Worm (Caenorhabditis elegans) whole organism, L1 larva: ENCODE measurements around the gene C45G9.12.

ENCODE experiments used
- C04F5.9 ChIP-seq: sonication (generic microtip); optimal IDR thresholded peaks from 2 replicates; lab custom pipeline; 2016; ENCODE audit warnings: missing genetic modification characterization, missing compliant biosample characterization
- C16A3.4 ChIP-seq: fragments of 150-350 bp; optimal IDR thresholded peaks from 2 replicates; lab custom pipeline; 2014; ENCODE audit warnings: missing biosample characterization, missing genetic modification characterization
- alr-1 ChIP-seq: fragments of 200-800 bp; sonication (Bioruptor generic); optimal IDR thresholded peaks from 2 replicates; lab custom pipeline; 2018; ENCODE audit warnings: borderline replicate concordance, mild to moderate bottlenecking, missing genetic modification characterization, missing compliant biosample characterization
- ama-1 ChIP-seq: fragments of 150-350 bp; optimal IDR thresholded peaks from 2 replicates; lab custom pipeline; 2014
- ceh-63 ChIP-seq: fragments of 200-800 bp; sonication (Bioruptor generic); optimal IDR thresholded peaks from 2 replicates; lab custom pipeline; 2018; ENCODE audit warnings: mild to moderate bottlenecking, missing genetic modification characterization, missing compliant biosample characterization
- ceh-8 ChIP-seq: fragments of 200-800 bp; sonication (Bioruptor generic); optimal IDR thresholded peaks from 2 replicates; lab custom pipeline; 2018; ENCODE audit warnings: mild to moderate bottlenecking, missing genetic modification characterization, moderate library complexity, missing compliant biosample characterization
- ces-1 ChIP-seq: fragments of 150-350 bp; optimal IDR thresholded peaks from 2 replicates; lab custom pipeline; 2014; ENCODE audit warnings: missing biosample characterization, missing genetic modification reagents, missing genetic modification characterization
- dpl-1 ChIP-seq, 3 experiments: fragments of 150-350 bp in 2 of 3; sonication (generic microtip) in 1 of 3; optimal IDR thresholded peaks; 2 replicates each; lab custom pipeline; 2014 to 2017; ENCODE audit warnings: missing biosample characterization in 3 of 3, missing genetic modification characterization in 3 of 3, missing genetic modification reagents in 3 of 3
- dsc-1 ChIP-seq: sonication (generic microtip); optimal IDR thresholded peaks from 2 replicates; lab custom pipeline; 2016; ENCODE audit warnings: mild to moderate bottlenecking, missing genetic modification characterization, missing compliant biosample characterization
- egl-13 ChIP-seq: sonication (generic microtip); optimal IDR thresholded peaks from 2 replicates; lab custom pipeline; 2016; ENCODE audit warnings: missing genotype, missing genetic modification reagents, missing genetic modification characterization, missing compliant biosample characterization
- elt-3 ChIP-seq, 6 experiments: fragments of 150-350 bp in 1 of 6; sonication (generic microtip); optimal IDR thresholded peaks; 2 replicates each; lab custom pipeline; 2017 to 2018; ENCODE audit warnings: missing biosample characterization in 6 of 6, missing genetic modification characterization in 6 of 6, inconsistent platforms in 1 of 6
- ets-5 ChIP-seq: fragments of 200-800 bp; sonication (Bioruptor generic); IDR thresholded peaks from 2 replicates; pipeline ENCODE4 v1.3.6; 2022; ENCODE audit warnings: missing genetic modification characterization, missing compliant biosample characterization
- fkh-10 ChIP-seq: sonication (generic microtip); optimal IDR thresholded peaks from 2 replicates; lab custom pipeline; 2017; ENCODE audit warnings: missing biosample characterization, missing genetic modification reagents, missing genetic modification characterization
- fkh-4 ChIP-seq: sonication (generic microtip); optimal IDR thresholded peaks from 2 replicates; lab custom pipeline; 2016; ENCODE audit warnings: missing compliant biosample characterization, missing genetic modification characterization, borderline replicate concordance
- grh-1 ChIP-seq: fragments of 200-800 bp; sonication (Bioruptor generic); IDR thresholded peaks from 2 replicates; pipeline ENCODE4 v1.3.6; 2022; ENCODE audit warnings: missing genetic modification reagents, missing genetic modification characterization, missing compliant biosample characterization
- hlh-4 ChIP-seq: sonication (generic microtip); optimal IDR thresholded peaks from 2 replicates; lab custom pipeline; 2016; ENCODE audit warnings: mild to moderate bottlenecking, missing genetic modification characterization, missing compliant biosample characterization
- irx-1 ChIP-seq: sonication (generic microtip); optimal IDR thresholded peaks from 2 replicates; lab custom pipeline; 2016; ENCODE audit warnings: missing genetic modification characterization, missing compliant biosample characterization
- isw-1 ChIP-seq: fragments of 200-800 bp; sonication (Bioruptor generic); IDR thresholded peaks from 2 replicates; pipeline ENCODE4 v1.3.6; 2022; ENCODE audit warnings: missing genetic modification characterization, missing compliant biosample characterization
- lir-3 ChIP-seq: sonication (generic microtip); optimal IDR thresholded peaks from 2 replicates; lab custom pipeline; 2016; ENCODE audit warnings: mild to moderate bottlenecking, missing genetic modification characterization, moderate library complexity, missing compliant biosample characterization; ENCODE audit not compliant: poor library complexity
- mdl-1 ChIP-seq, 2 experiments: fragments of 150-350 bp; optimal IDR thresholded peaks; 2 replicates each; lab custom pipeline; 2014 to 2017; ENCODE audit warnings: missing biosample characterization in 2 of 2, missing genetic modification characterization in 2 of 2, inconsistent platforms in 1 of 2
- nhr-19 ChIP-seq: fragments of 200-800 bp; sonication (Bioruptor generic); conservative IDR thresholded peaks from 2 replicates; pipeline ENCODE4 v1.3.6; 2022; ENCODE audit warnings: missing genetic modification characterization, missing compliant biosample characterization
- nhr-20 ChIP-seq: sonication (generic microtip); optimal IDR thresholded peaks from 2 replicates; lab custom pipeline; 2016; ENCODE audit warnings: mild to moderate bottlenecking, missing genetic modification characterization, missing compliant biosample characterization
- nhr-28 ChIP-seq: fragments of 150-350 bp; optimal IDR thresholded peaks from 2 replicates; lab custom pipeline; 2014; ENCODE audit warnings: missing biosample characterization, missing genetic modification characterization
- nhr-85 ChIP-seq: sonication (generic microtip); peaks from one replicate; lab custom pipeline; 2016; ENCODE audit warnings: missing genetic modification characterization, inconsistent platforms, missing compliant biosample characterization
- nhr-90 ChIP-seq: sonication (generic microtip); optimal IDR thresholded peaks from 2 replicates; lab custom pipeline; 2016; ENCODE audit warnings: mild to moderate bottlenecking, missing genetic modification characterization, missing compliant biosample characterization; ENCODE audit not compliant: poor library complexity
- pax-3 ChIP-seq: fragments of 200-800 bp; sonication (Bioruptor generic); optimal IDR thresholded peaks from 2 replicates; lab custom pipeline; 2018; ENCODE audit warnings: mild to moderate bottlenecking, missing genetic modification characterization, moderate library complexity, missing compliant biosample characterization
- pqm-1 ChIP-seq: sonication (generic microtip); optimal IDR thresholded peaks from 3 replicates; lab custom pipeline; 2017; ENCODE audit warnings: missing biosample characterization, missing genetic modification characterization
- skn-1 ChIP-seq: fragments of 150-350 bp; optimal IDR thresholded peaks from 2 replicates; lab custom pipeline; 2014; ENCODE audit warnings: missing biosample characterization, missing genetic modification characterization
- snpc-4 ChIP-seq: fragments of 150-350 bp; optimal IDR thresholded peaks from 2 replicates; lab custom pipeline; 2014; ENCODE audit warnings: missing biosample characterization, missing genetic modification characterization
- sox-4 ChIP-seq: sonication (generic microtip); optimal IDR thresholded peaks from 2 replicates; lab custom pipeline; 2016; ENCODE audit warnings: missing genetic modification characterization, missing compliant biosample characterization
- sptf-1 ChIP-seq: fragments of 150-350 bp; optimal IDR thresholded peaks from 2 replicates; lab custom pipeline; 2014; ENCODE audit warnings: missing biosample characterization, missing genetic modification characterization
- tbx-2 ChIP-seq: sonication (generic microtip); optimal IDR thresholded peaks from 2 replicates; lab custom pipeline; 2016; ENCODE audit warnings: missing genetic modification characterization, missing compliant biosample characterization
- tlp-1 ChIP-seq: fragments of 150-350 bp; optimal IDR thresholded peaks from 2 replicates; lab custom pipeline; 2014; ENCODE audit warnings: missing biosample characterization, missing genetic modification characterization
- unc-86 ChIP-seq: sonication (generic microtip); optimal IDR thresholded peaks from 2 replicates; lab custom pipeline; 2016; ENCODE audit warnings: missing genetic modification characterization, missing compliant biosample characterization
- vab-15 ChIP-seq: sonication (generic microtip); optimal IDR thresholded peaks from 2 replicates; lab custom pipeline; 2017; ENCODE audit warnings: missing genotype, mild to moderate bottlenecking, missing genetic modification characterization, missing compliant biosample characterization
- zip-4 ChIP-seq: fragments of 200-800 bp; sonication (Bioruptor generic); optimal IDR thresholded peaks from 2 replicates; lab custom pipeline; 2018; ENCODE audit warnings: mild to moderate bottlenecking, missing genetic modification characterization, moderate library complexity, missing compliant biosample characterization
- ztf-11 ChIP-seq, 2 experiments: sonication (generic microtip); optimal IDR thresholded peaks; 2 replicates each; lab custom pipeline; 2016 to 2017; ENCODE audit warnings: missing genetic modification characterization in 2 of 2, missing biosample characterization in 1 of 2, missing compliant biosample characterization in 1 of 2
- ztf-4 ChIP-seq: fragments of 150-350 bp; optimal IDR thresholded peaks from 2 replicates; lab custom pipeline; 2014; ENCODE audit warnings: missing biosample characterization, missing genetic modification characterization

The C45G9.12 gene

ce11 chrIII:5031375-5031836 lies 40.0 kb downstream of the C45G9.12 start (continued):
- TF ChIP-seq zip-4 (GFP tag; lab: Kevin White, UChicago) (peak; percentile 51), lir-3 (tag; lab: Kevin White, UChicago) (peak; percentile 55), nhr-90 (peak; percentile 86), skn-1 (tag; lab: Kevin White, UChicago) (peak; percentile 16), pax-3 (peak; percentile 78), egl-13 (tag; lab: Kevin White, UChicago) (peak; percentile 70), ceh-8 (GFP tag; lab: Kevin White, UChicago) (peak; percentile 71), nhr-20 (tag; lab: Kevin White, UChicago) (peak; percentile 67), C16A3.4 (tag; lab: Kevin White, UChicago) (peak; percentile 55), C04F5.9 (tag; lab: Kevin White, UChicago) (peak; percentile 15), grh-1 (GFP tag; lab: Robert Waterston, UW) (0 out of 2 replicates have a peak, but pooled peaks have one; percentile 35), isw-1 (GFP tag; lab: Robert Waterston, UW) (peak; percentile 50), ztf-11 (tag; optimal IDR thresholded peaks at IDR 0.05; lab: Kevin White, UChicago) (peak in 1 of 2 experiments; percentile 71), fkh-4 (tag; lab: Kevin White, UChicago) (peak; percentile 8), elt-3 (tag; optimal IDR thresholded peaks at IDR 0.05; lab: Kevin White, UChicago) (peak in 1 of 6 experiments; percentile 16), unc-86 (tag; lab: Kevin White, UChicago) (peak; percentile 45), snpc-4 (tag; lab: Kevin White, UChicago) (peak; percentile 25), nhr-19 (GFP tag; lab: Robert Waterston, UW) (peak; percentile 84), nhr-85 (tag; lab: Kevin White, UChicago) (peak; percentile 79), sox-4 (peak; percentile 74), irx-1 (tag; lab: Kevin White, UChicago) (peak; percentile 31)

- TF ChIP-seq ama-1 (no peak), sptf-1 (tag; lab: Kevin White, UChicago) (no peak), dpl-1 (GFP tag; optimal IDR thresholded peaks at IDR 0.05; lab: Kevin White, UChicago) (no peak), egl-13 (tag; lab: Kevin White, UChicago) (no peak)
These were observed 40.8 kb downstream of the C45G9.12 start, which contains the start of gene klp-6 for ce11 chrIII:5030629-5031028. klp-6 (plus strand) TSS chrIII:5030929.

ce11 chrIII:5027219-5027618 lies 44.2 kb downstream of the C45G9.12 start:
- TF ChIP-seq mdl-1 (tag; optimal IDR thresholded peaks at IDR 0.05; lab: Kevin White, UChicago) (no peak), dsc-1 (no peak), ces-1 (GFP tag; lab: Kevin White, UChicago) (no peak), sox-4 (no peak), fkh-10 (GFP tag; lab: Kevin White, UChicago) (no peak), hlh-4 (tag; lab: Kevin White, UChicago) (no peak), ztf-4 (tag; lab: Kevin White, UChicago) (no peak), snpc-4 (tag; lab: Kevin White, UChicago) (no peak), tbx-2 (no peak), vab-15 (no peak), alr-1 (tag; lab: Kevin White, UChicago) (no peak), sptf-1 (tag; lab: Kevin White, UChicago) (no peak), irx-1 (tag; lab: Kevin White, UChicago) (no peak), nhr-28 (no peak), ceh-63 (GFP tag; lab: Kevin White, UChicago) (no peak), tlp-1 (tag; lab: Kevin White, UChicago) (no peak), pqm-1 (tag; lab: Kevin White, UChicago) (no peak), ets-5 (GFP tag; lab: Robert Waterston, UW) (no peak)
- TF ChIP-seq, all 84 proteins: peak for 0
